Worm (Caenorhabditis elegans): ENCODE data around the gene mdmh-35.

- no peak for TF ChIP-seq dao-5 (tag; optimal IDR thresholded peaks at IDR 0.05)
- no peak for TF ChIP-seq him-1 (tag; optimal IDR thresholded peaks at IDR 0.05)
- no peak for TF ChIP-seq W03F9.2 (tag; optimal IDR thresholded peaks at IDR 0.05)
Measured at ce11 chrII:7808950-7809349, 46.6 kb downstream of the mdmh-35 start.
